Fruit fly (Drosophila melanogaster) whole organism, embryonic: ENCODE data around the gene Aef1.

Experiments used
- B-H1 ChIP-seq: fragments of 200-800 bp; sonication (Bioruptor generic); IDR thresholded peaks from 3 replicates; pipeline ENCODE4 v1.3.6; 2022; ENCODE audit warnings: missing biosample characterization, missing genetic modification characterization
- Blimp-1 ChIP-seq: fragments of 200-800 bp; sonication (Bioruptor generic); optimal IDR thresholded peaks from 3 replicates; lab custom pipeline; 2018; ENCODE audit warnings: missing biosample characterization, missing genetic modification characterization, mild to moderate bottlenecking, moderate library complexity, missing genetic modification reagents
- Bteb2 ChIP-seq: fragments of 200-800 bp; sonication (Bioruptor generic); optimal IDR thresholded peaks from 2 replicates; lab custom pipeline; 2016; ENCODE audit warnings: missing biosample characterization, missing genetic modification characterization
- CG11696 ChIP-seq: fragments of 200-800 bp; sonication (Bioruptor generic); IDR thresholded peaks from 2 replicates; pipeline ENCODE4 v1.3.6; 2022; ENCODE audit warnings: missing biosample characterization, missing genetic modification characterization
- CG13624 ChIP-seq: fragments of 200-800 bp; sonication (Bioruptor generic); optimal IDR thresholded peaks from 2 replicates; lab custom pipeline; 2016; ENCODE audit warnings: missing biosample characterization, missing genetic modification characterization
- CG13894 ChIP-seq: fragments of 200-800 bp; sonication (Bioruptor generic); optimal IDR thresholded peaks from 3 replicates; lab custom pipeline; 2018; ENCODE audit warnings: missing biosample characterization, mild to moderate bottlenecking, missing genetic modification characterization, moderate library complexity
- CG14860 ChIP-seq: fragments of 200-800 bp; sonication (Bioruptor generic); IDR thresholded peaks from 3 replicates; pipeline ENCODE4 v1.3.6; 2022; ENCODE audit warnings: missing biosample characterization, missing genetic modification characterization; ENCODE audit not compliant: partially characterized antibody
- CG15269 ChIP-seq: fragments of 200-800 bp; sonication (Bioruptor generic); optimal IDR thresholded peaks from 2 replicates; lab custom pipeline; 2018; ENCODE audit warnings: missing biosample characterization, mild to moderate bottlenecking, missing genetic modification characterization, moderate library complexity
- CG1602 ChIP-seq: fragments of 200-800 bp; sonication (Bioruptor generic); optimal IDR thresholded peaks from 3 replicates; lab custom pipeline; 2016; ENCODE audit warnings: missing biosample characterization, missing genetic modification characterization
- CG16863 ChIP-seq: fragments of 200-800 bp; sonication (Bioruptor generic); optimal IDR thresholded peaks from 3 replicates; lab custom pipeline; 2016; ENCODE audit warnings: missing biosample characterization, missing genetic modification characterization
- CG18476 ChIP-seq: fragments of 200-800 bp; sonication (Bioruptor generic); optimal IDR thresholded peaks from 2 replicates; lab custom pipeline; 2016; ENCODE audit warnings: missing biosample characterization, mild to moderate bottlenecking, missing genetic modification characterization
- CG3407 ChIP-seq: fragments of 200-800 bp; sonication (Bioruptor generic); optimal IDR thresholded peaks from 2 replicates; lab custom pipeline; 2018; ENCODE audit warnings: missing biosample characterization, mild to moderate bottlenecking, missing genetic modification characterization
- CG4328 ChIP-seq: fragments of 200-800 bp; sonication (Bioruptor generic); optimal IDR thresholded peaks from 3 replicates; lab custom pipeline; 2017; ENCODE audit warnings: missing biosample characterization, missing genetic modification reagents, missing genetic modification characterization
- CG4707 ChIP-seq: fragments of 200-800 bp; sonication (Bioruptor generic); optimal IDR thresholded peaks from 2 replicates; lab custom pipeline; 2018; ENCODE audit warnings: missing biosample characterization, mild to moderate bottlenecking, missing genetic modification characterization, moderate library complexity
- CG4854 ChIP-seq: fragments of 200-800 bp; sonication (Bioruptor generic); optimal IDR thresholded peaks from 2 replicates; lab custom pipeline; 2016; ENCODE audit warnings: missing biosample characterization, missing genetic modification characterization, inconsistent platforms
- CG5953 ChIP-seq: fragments of 200-800 bp; sonication (Bioruptor generic); IDR thresholded peaks from 2 replicates; pipeline ENCODE4 v1.3.6; 2022; ENCODE audit warnings: missing biosample characterization, missing genetic modification characterization
- CG7556 ChIP-seq: fragments of 200-800 bp; sonication (Bioruptor generic); optimal IDR thresholded peaks from 2 replicates; lab custom pipeline; 2017; ENCODE audit warnings: missing biosample characterization, mild to moderate bottlenecking, missing genetic modification characterization
- CG7928 ChIP-seq: fragments of 200-800 bp; sonication (Bioruptor generic); optimal IDR thresholded peaks from 2 replicates; lab custom pipeline; 2017; ENCODE audit warnings: missing biosample characterization, mild to moderate bottlenecking, missing genetic modification characterization
- CG8359 ChIP-seq: fragments of 200-800 bp; sonication (Bioruptor generic); optimal IDR thresholded peaks from 2 replicates; lab custom pipeline; 2017; ENCODE audit warnings: missing biosample characterization, mild to moderate bottlenecking, missing genetic modification characterization, borderline replicate concordance
- CG8944 ChIP-seq: fragments of 200-800 bp; sonication (Bioruptor generic); optimal IDR thresholded peaks from 3 replicates; lab custom pipeline; 2016; ENCODE audit warnings: missing biosample characterization, missing genetic modification characterization
- CG9932 ChIP-seq: fragments of 200-800 bp; sonication (Bioruptor generic); IDR thresholded peaks from 2 replicates; pipeline ENCODE4 v1.3.6; 2022; ENCODE audit warnings: missing biosample characterization, missing genetic modification characterization
- CTCF ChIP-seq: fragments of 200-800 bp; sonication (Bioruptor generic); optimal IDR thresholded peaks from 2 replicates; lab custom pipeline; 2017; ENCODE audit warnings: missing biosample characterization, mild to moderate bottlenecking, missing genetic modification characterization, moderate library complexity
- CrebB ChIP-seq: fragments of 200-800 bp; sonication (Bioruptor generic); optimal IDR thresholded peaks from 3 replicates; lab custom pipeline; 2018; ENCODE audit warnings: missing biosample characterization, mild to moderate bottlenecking, missing genetic modification characterization
- D19A ChIP-seq: fragments of 200-800 bp; optimal IDR thresholded peaks from 3 replicates; lab custom pipeline; 2019; ENCODE audit warnings: missing biosample characterization, mild to moderate bottlenecking, missing genetic modification characterization, moderate library complexity
- Dek ChIP-seq: fragments of 200-800 bp; sonication (Bioruptor generic); optimal IDR thresholded peaks from 3 replicates; lab custom pipeline; 2019; ENCODE audit warnings: missing biosample characterization, mild to moderate bottlenecking, missing genetic modification characterization, moderate library complexity
- Elba2 ChIP-seq: fragments of 200-800 bp; sonication (Bioruptor generic); optimal IDR thresholded peaks from 3 replicates; lab custom pipeline; 2016; ENCODE audit warnings: missing biosample characterization, missing genetic modification characterization
- Hey ChIP-seq: fragments of 200-800 bp; sonication (Bioruptor generic); optimal IDR thresholded peaks from 3 replicates; lab custom pipeline; 2018; ENCODE audit warnings: missing biosample characterization, mild to moderate bottlenecking, missing genetic modification characterization
- HmgZ ChIP-seq: fragments of 200-800 bp; sonication (Bioruptor generic); optimal IDR thresholded peaks from 2 replicates; lab custom pipeline; 2018; ENCODE audit warnings: missing biosample characterization, mild to moderate bottlenecking, missing genetic modification characterization
- Hmx ChIP-seq: fragments of 200-800 bp; sonication (Bioruptor generic); optimal IDR thresholded peaks from 2 replicates; lab custom pipeline; 2016; ENCODE audit warnings: missing biosample characterization, missing genetic modification characterization
- Hr78 ChIP-seq, 2 experiments: fragments of 200-800 bp in 1 of 2; fragments of >200 bp in 1 of 2; sonication (Bioruptor generic) in 1 of 2; optimal IDR thresholded peaks; 2 replicates each; lab custom pipeline; 2017 to 2019; ENCODE audit warnings: missing biosample characterization in 2 of 2, missing genetic modification characterization in 2 of 2, mild to moderate bottlenecking in 1 of 2, moderate library complexity in 1 of 2
- Max ChIP-seq: fragments of 200-800 bp; sonication (Bioruptor generic); optimal IDR thresholded peaks from 2 replicates; lab custom pipeline; 2016; ENCODE audit warnings: missing biosample characterization, mild to moderate bottlenecking, missing genetic modification characterization
- Oli ChIP-seq: fragments of 200-800 bp; sonication (Bioruptor generic); optimal IDR thresholded peaks from 2 replicates; lab custom pipeline; 2018; ENCODE audit warnings: missing biosample characterization, mild to moderate bottlenecking, missing genetic modification characterization, moderate library complexity
- Poxn ChIP-seq: fragments of 200-800 bp; sonication (Bioruptor generic); IDR thresholded peaks from 2 replicates; pipeline ENCODE4 v1.3.6; 2022; ENCODE audit warnings: missing biosample characterization, missing genetic modification characterization
- Sox100B ChIP-seq: fragments of 200-800 bp; sonication (Bioruptor generic); optimal IDR thresholded peaks from 3 replicates; lab custom pipeline; 2018; ENCODE audit warnings: missing biosample characterization, mild to moderate bottlenecking, missing genetic modification characterization
- Sox102F ChIP-seq: fragments of 200-800 bp; sonication (Bioruptor generic); optimal IDR thresholded peaks from 2 replicates; lab custom pipeline; 2018; ENCODE audit warnings: missing biosample characterization, mild to moderate bottlenecking, missing genetic modification characterization, moderate library complexity
- Xbp1 ChIP-seq: fragments of 200-800 bp; sonication (Bioruptor generic); optimal IDR thresholded peaks from 3 replicates; lab custom pipeline; 2016; ENCODE audit warnings: missing biosample characterization, mild to moderate bottlenecking, missing genetic modification characterization
- aop ChIP-seq: fragments of 200-800 bp; sonication (Bioruptor generic); IDR thresholded peaks from 2 replicates; pipeline ENCODE4 v1.3.6; 2022; ENCODE audit warnings: missing biosample characterization, missing genetic modification characterization
- bowl ChIP-seq: fragments of 200-800 bp; sonication (Bioruptor generic); IDR thresholded peaks from 2 replicates; pipeline ENCODE4 v1.3.6; 2022; ENCODE audit warnings: missing biosample characterization, missing genetic modification characterization
- crp ChIP-seq, 2 experiments: fragments of 200-800 bp; sonication (Bioruptor generic); optimal IDR thresholded peaks; 2 replicates in 1 of 2; 3 replicates in 1 of 2; lab custom pipeline; 2017; ENCODE audit warnings: missing biosample characterization in 2 of 2, missing genetic modification characterization in 2 of 2, mild to moderate bottlenecking in 1 of 2, moderate library complexity in 1 of 2
- ems ChIP-seq: fragments of 200-800 bp; sonication (Bioruptor generic); optimal IDR thresholded peaks from 3 replicates; lab custom pipeline; 2016; ENCODE audit warnings: missing biosample characterization, missing genetic modification characterization
- ftz-f1 ChIP-seq: fragments of 200-800 bp; sonication (Bioruptor generic); optimal IDR thresholded peaks from 2 replicates; lab custom pipeline; 2016; ENCODE audit warnings: missing biosample characterization, missing genetic modification characterization
- gcm ChIP-seq: fragments of 200-800 bp; sonication (Bioruptor generic); optimal IDR thresholded peaks from 2 replicates; lab custom pipeline; 2019; ENCODE audit warnings: missing biosample characterization, mild to moderate bottlenecking, missing genetic modification characterization, moderate library complexity
- hth ChIP-seq: fragments of >200 bp; optimal IDR thresholded peaks from 2 replicates; lab custom pipeline; 2017; ENCODE audit warnings: inconsistent platforms
- jigr1 ChIP-seq: fragments of 200-800 bp; sonication (Bioruptor generic); IDR thresholded peaks from 3 replicates; pipeline ENCODE4 v1.3.6; 2022; ENCODE audit warnings: missing biosample characterization, missing genetic modification characterization
- nerfin-1 ChIP-seq: fragments of 200-800 bp; sonication (Bioruptor generic); optimal IDR thresholded peaks from 3 replicates; lab custom pipeline; 2019; ENCODE audit warnings: missing biosample characterization, mild to moderate bottlenecking, missing genetic modification characterization, moderate library complexity
- run ChIP-seq: fragments of 200-800 bp; sonication (Bioruptor generic); optimal IDR thresholded peaks from 3 replicates; lab custom pipeline; 2018; ENCODE audit warnings: missing biosample characterization, mild to moderate bottlenecking, missing genetic modification characterization
- salm ChIP-seq: fragments of 200-800 bp; sonication (Bioruptor generic); optimal IDR thresholded peaks from 2 replicates; lab custom pipeline; 2018; ENCODE audit warnings: missing biosample characterization, mild to moderate bottlenecking, missing genetic modification characterization
- shn ChIP-seq: fragments of 200-800 bp; sonication (Bioruptor generic); optimal IDR thresholded peaks from 3 replicates; lab custom pipeline; 2016; ENCODE audit warnings: missing biosample characterization, missing genetic modification characterization
- trem ChIP-seq: fragments of 200-800 bp; optimal IDR thresholded peaks from 3 replicates; lab custom pipeline; 2019; ENCODE audit warnings: missing biosample characterization, mild to moderate bottlenecking, missing genetic modification characterization, moderate library complexity
- usp ChIP-seq: fragments of >200 bp; optimal IDR thresholded peaks from 2 replicates; lab custom pipeline; 2017; ENCODE audit warnings: missing biosample characterization, missing genetic modification characterization
- zen ChIP-seq: fragments of 200-800 bp; sonication (Bioruptor generic); optimal IDR thresholded peaks from 3 replicates; lab custom pipeline; 2018; ENCODE audit warnings: missing biosample characterization, mild to moderate bottlenecking, missing genetic modification characterization, moderate library complexity
- zf30C ChIP-seq: fragments of 200-800 bp; sonication (Bioruptor generic); optimal IDR thresholded peaks from 3 replicates; lab custom pipeline; 2018; ENCODE audit warnings: missing biosample characterization, mild to moderate bottlenecking, missing genetic modification characterization

Gene Aef1

DNA sequence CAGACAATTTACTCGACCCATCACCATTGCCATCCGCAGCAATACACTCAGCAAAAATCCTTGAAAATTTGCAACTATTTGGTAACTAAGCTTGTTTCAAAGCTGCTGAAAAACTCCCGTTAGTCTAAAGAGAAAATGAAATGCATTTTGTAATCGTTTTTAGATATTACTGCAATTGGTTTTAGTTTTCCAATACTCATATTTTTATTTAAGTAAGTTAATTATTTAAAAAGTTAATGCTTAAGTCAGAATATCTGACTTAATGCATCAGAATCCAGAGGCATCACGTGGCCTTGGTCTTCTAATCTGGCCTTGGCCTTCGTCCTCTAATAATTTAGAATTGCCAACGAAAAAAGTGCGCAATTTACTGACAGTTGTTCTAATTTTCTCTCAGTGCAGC, 29.6 kb downstream of the Aef1 start (continued):
- TF ChIP-seq run (tag; lab: Kevin White, UChicago): no peak
- no peak for TF ChIP-seq Elba2
- peak; percentile 1 for TF ChIP-seq CG1602 (GFP tag; lab: Kevin White, UChicago)
- TF ChIP-seq zf30C (GFP tag; lab: Kevin White, UChicago): peak; percentile 48
- TF ChIP-seq CG8944 (GFP tag; lab: Kevin White, UChicago): no peak
- TF ChIP-seq D19A (tag; lab: Kevin White, UChicago): peak; percentile 14
- no peak for TF ChIP-seq Bteb2 (GFP tag; lab: Kevin White, UChicago)
- TF ChIP-seq Poxn (GFP tag; lab: Robert Waterston, UW): no peak
- TF ChIP-seq CG4854: no peak
- TF ChIP-seq hth: no peak
- TF ChIP-seq CG8359 (GFP tag; lab: Kevin White, UChicago): no peak
- TF ChIP-seq Sox100B (GFP tag; lab: Kevin White, UChicago): peak; percentile 42
- no peak for TF ChIP-seq aop (GFP tag; lab: Robert Waterston, UW)
- TF ChIP-seq bowl (GFP tag; lab: Robert Waterston, UW): no peak
- no peak for TF ChIP-seq jigr1
- no peak for TF ChIP-seq CTCF
- TF ChIP-seq nerfin-1 (tag; lab: Kevin White, UChicago): no peak
- TF ChIP-seq CG13624 (GFP tag; lab: Kevin White, UChicago): no peak
- TF ChIP-seq Hr78 (GFP tag; optimal IDR thresholded peaks at IDR 0.05; lab: Kevin White, UChicago): peak in 1 of 2 experiments; percentile 35
- TF ChIP-seq CG4707 (GFP tag; lab: Kevin White, UChicago): no peak
- TF ChIP-seq shn (GFP tag; lab: Kevin White, UChicago): no peak
- peak; percentile 51 for TF ChIP-seq CG7556
- TF ChIP-seq Dek: no peak
- TF ChIP-seq CG11696 (GFP tag; lab: Robert Waterston, UW): no peak
- TF ChIP-seq usp: no peak
- peak; percentile 15 for TF ChIP-seq zen (tag; lab: Kevin White, UChicago)
- no peak for TF ChIP-seq Hmx (GFP tag; lab: Kevin White, UChicago)
- no peak for TF ChIP-seq CG3407
- no peak for TF ChIP-seq CG4328 (GFP tag; lab: Kevin White, UChicago)
- no peak for TF ChIP-seq ftz-f1
- no peak for TF ChIP-seq B-H1
- TF ChIP-seq CG7928 (GFP tag; lab: Kevin White, UChicago): no peak
- TF ChIP-seq crp (GFP tag; optimal IDR thresholded peaks at IDR 0.05; lab: Kevin White, UChicago): no peak
- TF ChIP-seq Oli: peak; percentile 33
- TF ChIP-seq trem (tag; lab: Kevin White, UChicago): peak; percentile 10
- TF ChIP-seq CG18476 (GFP tag; lab: Kevin White, UChicago): no peak
- TF ChIP-seq Sox102F: peak; percentile 21
- TF ChIP-seq CG14860 (GFP tag; lab: Robert Waterston, UW): no peak
- TF ChIP-seq HmgZ (tag; lab: Kevin White, UChicago): no peak
- TF ChIP-seq ems (GFP tag; lab: Kevin White, UChicago): no peak
- TF ChIP-seq CrebB (tag; lab: Kevin White, UChicago): no peak
- no peak for TF ChIP-seq Max (GFP tag; lab: Kevin White, UChicago)
- TF ChIP-seq Blimp-1: no peak
- no peak for TF ChIP-seq salm (tag; lab: Kevin White, UChicago)
- TF ChIP-seq Hey (tag; lab: Kevin White, UChicago): no peak
- no peak for TF ChIP-seq CG5953 (GFP tag; lab: Robert Waterston, UW)
- TF ChIP-seq CG13894 (tag; lab: Kevin White, UChicago): no peak
- no peak for TF ChIP-seq CG9932 (GFP tag; lab: Robert Waterston, UW)
- TF ChIP-seq CG15269 (tag; lab: Kevin White, UChicago): no peak
- no peak for TF ChIP-seq CG16863 (GFP tag; lab: Kevin White, UChicago)
- TF ChIP-seq Xbp1: no peak
- TF ChIP-seq gcm (GFP tag; lab: Kevin White, UChicago): no peak
